Worm (Caenorhabditis elegans) whole organism, L1 larva: ENCODE measurements around the gene spl-3.

Experiments
- alr-1 ChIP-seq: fragments of 200-800 bp; sonication (Bioruptor generic); optimal IDR thresholded peaks from 2 replicates; lab custom pipeline; 2018; ENCODE audit warnings: borderline replicate concordance, mild to moderate bottlenecking, missing genetic modification characterization, missing compliant biosample characterization
- aly-2 ChIP-seq: fragments of 150-350 bp; optimal IDR thresholded peaks from 2 replicates; lab custom pipeline; 2014; ENCODE audit warnings: missing biosample characterization, missing genetic modification characterization
- egl-27 ChIP-seq, 2 experiments: fragments of 150-350 bp in 1 of 2; sonication (generic microtip); optimal IDR thresholded peaks; 3 replicates each; lab custom pipeline; 2017 to 2018; ENCODE audit warnings: missing biosample characterization in 2 of 2, missing genetic modification characterization in 2 of 2, missing genetic modification reagents in 2 of 2
- fkh-10 ChIP-seq: sonication (generic microtip); optimal IDR thresholded peaks from 2 replicates; lab custom pipeline; 2017; ENCODE audit warnings: missing biosample characterization, missing genetic modification reagents, missing genetic modification characterization
- lin-13 ChIP-seq: fragments of 150-350 bp; optimal IDR thresholded peaks from 2 replicates; lab custom pipeline; 2014; ENCODE audit warnings: missing biosample characterization, missing genetic modification reagents, missing genetic modification characterization
- mdl-1 ChIP-seq, 2 experiments: fragments of 150-350 bp; optimal IDR thresholded peaks; 2 replicates each; lab custom pipeline; 2014 to 2017; ENCODE audit warnings: missing biosample characterization in 2 of 2, missing genetic modification characterization in 2 of 2, inconsistent platforms in 1 of 2
- mep-1 ChIP-seq: fragments of 150-350 bp; optimal IDR thresholded peaks from 2 replicates; lab custom pipeline; 2014; ENCODE audit warnings: missing biosample characterization, missing genetic modification characterization
- nhr-76 ChIP-seq: sonication (generic microtip); optimal IDR thresholded peaks from 2 replicates; lab custom pipeline; 2017; ENCODE audit warnings: missing biosample characterization, missing genetic modification characterization
- nhr-77 ChIP-seq: fragments of 150-350 bp; optimal IDR thresholded peaks from 2 replicates; lab custom pipeline; 2014; ENCODE audit warnings: missing biosample characterization, missing genetic modification characterization
- nhr-90 ChIP-seq: sonication (generic microtip); optimal IDR thresholded peaks from 2 replicates; lab custom pipeline; 2016; ENCODE audit warnings: mild to moderate bottlenecking, missing genetic modification characterization, missing compliant biosample characterization; ENCODE audit not compliant: poor library complexity
- pag-3 ChIP-seq: sonication (generic microtip); optimal IDR thresholded peaks from 2 replicates; lab custom pipeline; 2017; ENCODE audit warnings: missing genetic modification characterization, mild to moderate bottlenecking, missing compliant biosample characterization, antibody characterized with exemption, borderline replicate concordance; ENCODE audit not compliant: insufficient read depth
- zag-1 ChIP-seq: fragments of 150-350 bp; optimal IDR thresholded peaks from 2 replicates; lab custom pipeline; 2014; ENCODE audit warnings: missing biosample characterization, missing genetic modification characterization
- ztf-11 ChIP-seq, 2 experiments: sonication (generic microtip); optimal IDR thresholded peaks; 2 replicates each; lab custom pipeline; 2016 to 2017; ENCODE audit warnings: missing genetic modification characterization in 2 of 2, missing biosample characterization in 1 of 2, missing compliant biosample characterization in 1 of 2

DNA sequence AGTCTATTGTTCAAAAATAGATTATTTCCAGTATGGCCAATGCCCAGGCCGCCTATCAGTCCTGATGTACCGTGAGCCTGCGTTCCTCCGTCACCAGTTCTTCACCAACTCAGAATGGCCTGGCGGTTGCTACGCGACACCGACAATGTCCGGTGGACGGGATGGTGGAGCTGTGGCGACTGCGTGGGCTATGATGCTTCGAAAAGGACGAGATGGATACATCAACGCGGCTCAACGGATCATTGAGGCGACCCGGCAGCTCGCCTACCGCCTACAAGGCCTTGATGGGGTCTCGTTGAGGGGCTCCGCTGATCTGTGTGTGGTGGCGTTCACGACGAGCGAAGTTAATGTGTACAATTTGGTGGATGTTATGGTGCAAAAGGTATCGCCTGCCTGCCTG is 6.6 kb downstream of the spl-3 start:
- no peak for TF ChIP-seq nhr-90 (tag; lab: Kevin White, UChicago)
- no peak for TF ChIP-seq mdl-1 (tag; optimal IDR thresholded peaks at IDR 0.05; lab: Kevin White, UChicago)
- TF ChIP-seq mep-1 (tag; lab: Kevin White, UChicago): no peak
- TF ChIP-seq pag-3: no peak
- no peak for TF ChIP-seq aly-2 (tag; lab: Kevin White, UChicago)
- TF ChIP-seq zag-1: no peak
- TF ChIP-seq fkh-10 (GFP tag; lab: Kevin White, UChicago): no peak
- TF ChIP-seq lin-13 (GFP tag; lab: Kevin White, UChicago): no peak
- no peak for TF ChIP-seq egl-27 (tag; optimal IDR thresholded peaks at IDR 0.05; lab: Kevin White, UChicago)
- no peak for TF ChIP-seq ztf-11 (tag; optimal IDR thresholded peaks at IDR 0.05; lab: Kevin White, UChicago)
- no peak for TF ChIP-seq nhr-76 (tag; lab: Kevin White, UChicago)
- TF ChIP-seq nhr-77 (tag; lab: Kevin White, UChicago): no peak
- TF ChIP-seq alr-1 (tag; lab: Kevin White, UChicago): no peak
